Fruit fly (Drosophila melanogaster) whole organism: ENCODE data around the gene Iru.
A peak's percentile ranks its signal among the peaks of the same experiment; 100 is the strongest.

ENCODE experiments used
- CG8478 ChIP-seq: fragments of >200 bp; optimal IDR thresholded peaks from 2 replicates; lab custom pipeline; 2018; ENCODE audit warnings: inconsistent platforms
- Dll ChIP-seq: fragments of >200 bp; optimal IDR thresholded peaks from 2 replicates; lab custom pipeline; 2017
- EcR ChIP-seq, 2 experiments: fragments of >200 bp; optimal IDR thresholded peaks; 2 replicates each; lab custom pipeline; 2017; ENCODE audit warnings: missing biosample characterization in 2 of 2, missing genetic modification characterization in 2 of 2, missing genetic modification reagents in 2 of 2
- pan ChIP-seq: fragments of >200 bp; optimal IDR thresholded peaks from 2 replicates; lab custom pipeline; 2017
- psq ChIP-seq: fragments of >200 bp; optimal IDR thresholded peaks from 2 replicates; lab custom pipeline; 2017
- usp ChIP-seq: fragments of >200 bp; optimal IDR thresholded peaks from 2 replicates; lab custom pipeline; 2017; ENCODE audit warnings: missing biosample characterization, missing genetic modification characterization, mixed read lengths

Iru gene

DNA sequence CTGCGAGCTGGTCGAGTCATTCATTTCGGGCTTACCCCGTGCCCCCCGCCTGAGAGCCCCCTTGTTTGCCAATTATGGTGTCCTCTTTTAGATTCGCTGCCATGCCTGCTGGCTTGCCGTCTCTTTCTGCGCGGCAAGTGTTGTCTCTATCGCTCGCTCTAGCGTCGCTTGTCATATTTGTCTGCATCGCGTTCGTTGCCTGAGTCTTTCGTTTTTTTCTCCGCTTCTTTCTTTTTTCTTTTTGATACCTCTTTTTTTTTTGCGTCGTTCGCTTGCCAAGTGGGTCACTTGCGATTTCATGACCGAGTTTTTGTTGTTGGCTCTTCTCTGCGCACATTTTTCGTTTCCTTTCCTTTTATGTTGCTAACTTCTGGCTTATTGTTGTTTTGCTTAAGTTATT is 34.5 kb upstream of the Iru start:
- peak; percentile 40 for TF ChIP-seq Dll
- no peak for TF ChIP-seq EcR (GFP tag; optimal IDR thresholded peaks at IDR 0.05; lab: Kevin White, UChicago)
- no peak for TF ChIP-seq pan
- no peak for TF ChIP-seq usp (GFP tag; lab: Kevin White, UChicago)
- TF ChIP-seq CG8478 (lab: Kevin White, UChicago): no peak

DNA sequence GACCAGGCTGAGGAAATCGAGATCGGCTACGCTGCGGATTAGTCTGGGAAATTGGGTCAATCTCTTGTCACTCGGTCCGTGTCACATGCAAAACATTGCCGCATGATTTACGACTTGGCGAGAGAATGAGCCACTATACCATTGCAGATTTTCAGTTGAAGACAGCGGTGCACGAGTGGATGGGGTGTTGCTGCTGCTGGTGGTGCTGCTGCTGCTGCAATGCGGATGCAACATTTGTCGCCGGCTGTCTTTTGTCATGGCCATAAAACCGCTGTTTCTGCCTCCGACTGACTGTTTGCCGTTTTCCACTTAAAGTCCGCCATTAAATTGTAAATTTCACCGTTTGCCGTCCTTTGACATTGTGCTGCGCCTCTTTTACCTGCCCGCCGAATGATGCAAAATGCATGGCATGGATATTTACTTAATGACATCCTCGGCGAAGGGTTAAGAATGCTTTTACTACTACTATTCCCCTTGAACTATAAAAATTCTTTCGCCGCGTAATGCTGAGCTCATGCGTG is 30.1 kb upstream of the Iru start:
- TF ChIP-seq EcR (GFP tag; optimal IDR thresholded peaks at IDR 0.05; lab: Kevin White, UChicago) (no peak), CG8478 (lab: Kevin White, UChicago) (no peak), psq (no peak), Dll (no peak), usp (GFP tag; lab: Kevin White, UChicago) (no peak), pan (no peak)

DNA sequence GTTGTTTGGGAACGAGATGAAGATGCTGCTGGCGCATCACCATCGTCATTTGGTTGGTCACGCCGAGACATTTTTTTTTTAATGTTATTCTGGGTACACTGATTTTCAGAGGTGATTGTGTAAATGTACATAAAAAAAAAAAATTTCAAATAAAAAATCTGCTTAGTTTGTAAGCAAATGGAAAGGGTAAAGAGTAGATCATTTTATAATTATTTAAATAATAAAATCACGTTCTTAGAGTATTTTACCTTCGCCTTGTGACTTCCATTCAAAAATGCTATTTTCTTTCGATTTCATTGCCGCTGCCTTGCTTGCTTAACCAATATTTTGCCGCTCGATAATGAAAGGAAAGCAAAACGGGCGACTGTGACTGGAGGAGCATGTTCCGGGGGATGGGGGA is 27.5 kb upstream of the Iru start:
- TF ChIP-seq CG8478 (lab: Kevin White, UChicago) (no peak), Dll (no peak), pan (no peak), psq (no peak), usp (GFP tag; lab: Kevin White, UChicago) (no peak), EcR (GFP tag; optimal IDR thresholded peaks at IDR 0.05; lab: Kevin White, UChicago) (no peak)

DNA sequence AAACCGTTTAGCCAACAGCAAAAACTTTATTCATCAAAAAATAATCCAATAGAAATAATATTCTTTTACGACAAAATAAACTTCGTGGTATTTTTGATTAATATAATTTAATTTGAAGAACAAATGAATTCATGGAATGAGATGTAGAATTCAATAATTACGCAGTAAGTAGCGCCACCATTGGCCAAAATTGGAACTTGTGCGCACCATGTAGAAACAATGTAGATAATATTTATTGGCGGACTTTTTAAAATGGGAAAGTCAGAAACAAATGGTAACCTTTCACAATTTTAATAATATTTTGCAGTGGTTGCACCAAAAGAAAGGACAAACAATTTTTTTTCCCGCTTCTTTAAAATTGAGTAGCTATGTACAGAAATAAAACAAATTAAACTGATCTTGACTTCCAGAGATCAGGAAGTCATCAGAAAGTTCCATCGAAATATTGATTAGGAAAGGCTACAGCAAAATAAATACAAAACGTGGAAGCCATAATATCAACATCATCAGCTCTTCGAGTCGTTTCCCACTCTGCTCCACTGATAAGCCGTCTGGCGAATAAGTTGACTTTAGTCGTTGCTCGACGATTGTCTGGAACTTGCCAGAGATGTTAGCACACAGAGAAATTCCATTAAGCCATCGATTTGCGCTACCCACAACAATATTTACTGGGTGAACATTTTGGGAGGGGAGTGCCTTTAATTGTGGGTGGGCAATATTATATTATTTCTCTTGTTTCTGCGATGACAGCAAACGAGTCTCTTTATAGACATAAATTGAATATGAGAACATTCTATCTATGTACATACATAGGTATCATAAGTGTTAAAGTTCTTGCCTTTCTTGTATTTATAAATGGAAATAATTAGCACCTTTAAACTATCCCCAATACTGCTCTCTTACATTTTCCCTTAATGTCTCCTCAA is 26.1 kb upstream of the Iru start:
- TF ChIP-seq EcR (GFP tag; optimal IDR thresholded peaks at IDR 0.05; lab: Kevin White, UChicago) (no peak), pan (no peak), usp (GFP tag; lab: Kevin White, UChicago) (no peak), Dll (no peak), CG8478 (lab: Kevin White, UChicago) (no peak), psq (no peak)

DNA sequence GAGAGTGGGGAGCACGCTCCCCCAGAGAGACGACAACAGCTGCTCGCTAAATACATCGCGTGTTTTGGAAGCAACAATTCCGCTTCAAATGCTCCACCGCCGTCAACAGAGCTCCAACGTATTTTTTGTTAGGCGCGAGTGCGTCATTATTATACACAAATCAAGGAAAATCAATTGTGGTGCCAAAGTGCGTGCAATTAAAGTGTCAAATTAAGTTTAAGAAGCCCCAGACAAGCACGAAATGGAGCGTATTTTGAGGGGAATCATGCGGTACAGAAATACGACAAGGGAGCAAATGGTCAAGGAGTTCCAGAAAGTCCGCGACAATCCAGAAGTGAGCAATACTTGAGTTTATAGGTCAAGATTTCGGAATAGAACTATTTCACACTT is 25.5 kb upstream of the Iru start, which contains the start of gene CAHbeta:
Gene CAHbeta, plus strand, starts transcription at position 85 of the 390 bp plus-strand sequence.
- TF ChIP-seq pan (no peak), psq (no peak), usp (GFP tag; lab: Kevin White, UChicago) (no peak), Dll (no peak), CG8478 (lab: Kevin White, UChicago) (no peak), EcR (GFP tag; optimal IDR thresholded peaks at IDR 0.05; lab: Kevin White, UChicago) (no peak)

DNA sequence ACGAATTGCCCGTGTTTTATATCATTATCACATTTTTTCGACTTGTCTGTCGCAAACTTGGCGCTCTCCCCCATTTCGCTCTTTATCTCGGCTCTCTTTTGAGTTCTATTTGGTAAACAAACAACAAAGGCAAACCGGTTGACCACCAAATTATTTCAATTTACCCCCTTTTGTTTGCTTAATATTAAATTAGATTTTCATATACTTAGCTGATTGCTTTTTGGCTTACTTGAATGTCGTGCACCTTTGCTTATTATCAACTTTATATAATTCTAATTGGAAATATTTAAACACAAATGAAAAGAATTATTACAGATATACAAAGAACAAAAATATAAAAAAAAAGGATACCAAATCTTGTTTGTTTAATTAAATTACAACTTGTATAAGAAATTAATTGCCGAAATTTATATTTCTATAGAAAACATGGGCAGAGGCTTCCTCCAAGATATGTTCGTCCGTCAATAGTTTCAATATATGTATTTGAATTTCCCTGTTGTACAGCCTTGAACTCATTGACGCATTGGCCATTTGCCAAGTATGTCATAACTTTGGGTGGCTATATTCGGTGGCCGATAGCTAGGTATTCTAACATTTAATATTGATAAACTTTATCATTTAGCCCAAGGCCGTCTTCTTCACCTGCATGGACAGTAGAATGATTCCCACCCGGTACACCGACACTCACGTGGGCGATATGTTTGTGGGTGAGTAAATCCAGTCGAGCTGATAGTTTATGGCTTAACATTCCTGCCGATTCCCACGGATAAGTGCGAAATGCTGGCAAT is 24.9 kb upstream of the Iru start:
- TF ChIP-seq pan (no peak), CG8478 (lab: Kevin White, UChicago) (no peak), EcR (GFP tag; optimal IDR thresholded peaks at IDR 0.05; lab: Kevin White, UChicago) (no peak), Dll (no peak), usp (GFP tag; lab: Kevin White, UChicago) (no peak), psq (no peak)

DNA sequence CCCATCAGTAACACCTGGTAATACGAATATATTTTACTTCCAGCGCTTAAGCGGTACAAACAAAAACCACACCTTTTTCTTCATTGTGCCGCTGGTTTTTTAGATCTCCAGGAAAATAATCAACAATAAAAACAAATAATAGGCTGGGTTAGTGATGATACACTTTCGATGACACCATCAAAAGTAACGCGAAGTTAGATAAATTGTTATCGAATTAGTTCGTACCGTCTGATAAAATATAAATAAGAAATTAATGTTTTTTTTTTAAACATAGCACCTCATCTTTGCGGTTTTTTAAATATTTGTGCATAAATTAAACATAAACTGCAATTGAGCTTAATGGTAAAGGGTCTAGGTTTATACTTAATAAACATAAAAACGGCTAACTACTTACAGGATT is 22.1 kb upstream of the Iru start, which contains the start of gene RagA-B:
Gene RagA-B, minus strand, starts transcription at position 175 of the 400 bp plus-strand sequence.
- TF ChIP-seq pan (no peak), EcR (GFP tag; optimal IDR thresholded peaks at IDR 0.05; lab: Kevin White, UChicago) (no peak), Dll (no peak), CG8478 (lab: Kevin White, UChicago) (no peak), psq (no peak), usp (GFP tag; lab: Kevin White, UChicago) (no peak)

DNA sequence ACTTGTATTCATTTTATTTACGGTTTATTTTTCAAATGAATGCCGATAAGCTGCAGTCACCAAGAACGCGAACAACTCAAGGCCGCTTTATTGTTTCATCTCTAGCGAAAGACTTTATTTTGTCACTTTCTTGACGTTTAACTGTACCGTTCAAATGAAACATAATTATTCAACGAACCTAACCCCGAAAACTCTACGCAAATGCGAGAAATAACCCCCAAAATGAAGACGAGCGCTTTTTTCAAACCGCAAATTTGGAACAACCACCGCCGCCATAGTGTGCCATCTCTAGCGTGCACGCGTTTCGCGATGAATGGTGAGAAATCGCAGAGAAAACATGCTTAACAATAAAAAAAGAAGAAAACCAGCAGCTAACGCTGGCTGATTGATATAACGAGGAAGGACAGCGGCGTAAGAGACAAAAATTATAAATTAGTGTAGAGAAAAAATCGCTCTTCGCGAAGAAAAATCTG is 21.6 kb upstream of the Iru start, which contains the start of gene CG11970:
Gene CG11970, plus strand, starts transcription at position 117 of the 473 bp plus-strand sequence.
- TF ChIP-seq EcR (GFP tag; optimal IDR thresholded peaks at IDR 0.05; lab: Kevin White, UChicago) (no peak), psq (no peak), pan (no peak), usp (GFP tag; lab: Kevin White, UChicago) (no peak), CG8478 (lab: Kevin White, UChicago) (no peak), Dll (no peak)

DNA sequence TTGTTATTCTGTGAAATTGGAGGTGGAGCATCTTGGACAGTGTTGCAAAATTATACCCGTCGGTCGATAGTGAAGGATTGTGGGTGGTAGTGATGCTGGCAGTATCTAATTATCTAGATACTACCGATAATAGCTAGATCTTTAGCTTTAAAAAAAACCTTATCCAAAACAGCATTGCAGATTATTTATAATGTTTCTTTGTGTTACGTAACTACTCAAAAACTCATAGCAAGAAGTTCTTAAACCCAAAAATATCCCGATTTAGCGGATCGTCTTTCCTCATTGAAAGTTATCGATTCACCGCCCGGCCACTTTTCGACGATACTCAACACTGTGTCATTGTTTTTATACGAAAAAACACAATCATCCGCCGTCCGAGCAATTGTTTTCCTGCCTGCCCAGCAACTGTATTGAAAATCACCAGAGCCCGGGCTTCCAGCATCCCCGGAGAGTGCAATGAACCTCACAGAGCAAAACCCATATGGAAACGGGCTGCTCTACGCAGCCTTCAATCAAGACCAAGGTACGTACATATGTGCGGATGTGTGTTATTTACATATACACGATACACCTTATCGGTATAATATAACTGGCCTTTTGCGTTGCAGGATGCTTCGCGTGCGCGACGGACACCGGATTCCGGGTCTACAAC is 13.2 kb upstream of the Iru start, which contains the start of gene CG11975:
Gene CG11975, plus strand, starts transcription at position 326 of the 652 bp plus-strand sequence.
- TF ChIP-seq usp (GFP tag; lab: Kevin White, UChicago): no peak
- no peak for TF ChIP-seq pan

DNA sequence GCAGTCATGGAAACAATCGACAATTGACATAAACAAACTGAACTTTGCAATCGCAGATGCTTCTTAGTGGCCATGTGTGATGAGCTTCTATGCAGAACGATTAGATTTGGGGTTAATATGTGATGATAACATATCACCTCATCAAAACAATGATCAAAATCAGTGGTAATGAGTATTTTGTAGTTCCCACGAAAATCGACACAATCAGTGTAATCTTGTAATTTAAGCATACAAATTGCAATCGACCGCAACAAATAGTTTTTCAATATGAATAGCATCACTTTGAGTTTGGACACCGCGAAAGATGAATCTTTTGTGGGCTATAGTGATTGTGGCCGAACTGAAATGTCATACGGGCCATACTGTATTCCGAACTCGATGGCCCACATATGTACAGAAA is 8.9 kb upstream of the Iru start, which contains the start of gene CG11977:
Gene CG11977, plus strand, starts transcription at position 301 of the 400 bp plus-strand sequence.
- TF ChIP-seq psq (no peak), CG8478 (lab: Kevin White, UChicago) (no peak), pan (no peak), Dll (no peak), usp (GFP tag; lab: Kevin White, UChicago) (no peak), EcR (GFP tag; optimal IDR thresholded peaks at IDR 0.05; lab: Kevin White, UChicago) (no peak)

DNA sequence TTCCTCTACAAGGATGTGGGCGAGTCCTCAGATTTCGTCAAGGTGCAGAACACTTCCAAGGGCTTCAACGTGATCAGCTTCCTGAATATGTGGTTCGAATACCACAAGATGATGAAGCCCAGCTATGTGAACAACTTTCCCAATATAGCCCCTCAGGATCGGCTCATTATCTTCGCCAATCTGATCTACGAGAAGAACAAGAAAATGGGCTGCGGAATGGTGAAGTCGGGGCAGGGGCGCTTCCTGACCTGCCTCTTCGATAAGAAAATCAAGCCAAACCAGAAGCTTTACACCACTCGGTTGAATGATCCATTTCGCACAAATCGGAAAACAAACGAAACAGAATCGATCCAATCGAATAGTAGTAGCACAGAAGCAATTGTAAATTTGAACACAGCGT is 8.0 kb upstream of the Iru start:
- TF ChIP-seq EcR (GFP tag; optimal IDR thresholded peaks at IDR 0.05; lab: Kevin White, UChicago) (no peak), psq (no peak), usp (GFP tag; lab: Kevin White, UChicago) (no peak), Dll (no peak), CG8478 (lab: Kevin White, UChicago) (no peak), pan (no peak)
